Fruit fly (Drosophila melanogaster) whole organism, embryonic: Measurements from ENCODE around the gene CG2865.
A peak's percentile ranks its signal among the peaks of the same experiment; 100 is the strongest.

Experiments used
- Adf1 ChIP-seq: fragments of 200-800 bp; sonication (Bioruptor generic); IDR thresholded peaks from 2 replicates; pipeline ENCODE4 v1.3.6; 2022; ENCODE audit warnings: missing biosample characterization, missing genetic modification characterization
- CG12659 ChIP-seq: fragments of 200-800 bp; sonication (Bioruptor generic); optimal IDR thresholded peaks from 3 replicates; lab custom pipeline; 2017; ENCODE audit warnings: mild to moderate bottlenecking, missing biosample characterization, missing genetic modification reagents, missing genetic modification characterization
- CG13894 ChIP-seq: fragments of 200-800 bp; sonication (Bioruptor generic); optimal IDR thresholded peaks from 3 replicates; lab custom pipeline; 2018; ENCODE audit warnings: missing biosample characterization, mild to moderate bottlenecking, missing genetic modification characterization, moderate library complexity
- CG16815 ChIP-seq: fragments of 200-800 bp; sonication (Bioruptor generic); optimal IDR thresholded peaks from 3 replicates; lab custom pipeline; 2017; ENCODE audit warnings: missing biosample characterization, mild to moderate bottlenecking, missing genetic modification characterization
- CG17359 ChIP-seq: fragments of 200-800 bp; sonication (Bioruptor generic); optimal IDR thresholded peaks from 3 replicates; lab custom pipeline; 2018; ENCODE audit warnings: missing biosample characterization, mild to moderate bottlenecking, missing genetic modification characterization, moderate library complexity
- CG17829 ChIP-seq: fragments of 200-800 bp; optimal IDR thresholded peaks from 2 replicates; lab custom pipeline; 2019; ENCODE audit warnings: missing biosample characterization, mild to moderate bottlenecking, missing genetic modification characterization, moderate library complexity
- CG1832 ChIP-seq: fragments of 200-800 bp; sonication (Bioruptor generic); optimal IDR thresholded peaks from 2 replicates; lab custom pipeline; 2017; ENCODE audit warnings: missing biosample characterization, mild to moderate bottlenecking, missing genetic modification characterization, inconsistent platforms
- CG18476 ChIP-seq: fragments of 200-800 bp; sonication (Bioruptor generic); optimal IDR thresholded peaks from 2 replicates; lab custom pipeline; 2016; ENCODE audit warnings: missing biosample characterization, mild to moderate bottlenecking, missing genetic modification characterization
- CG2120 ChIP-seq: fragments of 200-800 bp; sonication (Bioruptor generic); optimal IDR thresholded peaks from 3 replicates; lab custom pipeline; 2016; ENCODE audit warnings: missing biosample characterization, missing genetic modification characterization
- CG34376 ChIP-seq: fragments of 200-800 bp; sonication (Bioruptor generic); optimal IDR thresholded peaks from 2 replicates; lab custom pipeline; 2018; ENCODE audit warnings: missing biosample characterization, mild to moderate bottlenecking, missing genetic modification characterization
- CG3847 ChIP-seq: fragments of 200-800 bp; sonication (Bioruptor generic); IDR thresholded peaks from 2 replicates; pipeline ENCODE4 v1.3.6; 2022; ENCODE audit warnings: missing biosample characterization, missing genetic modification characterization
- CG6654 ChIP-seq: fragments of 200-800 bp; sonication (Bioruptor generic); optimal IDR thresholded peaks from 2 replicates; lab custom pipeline; 2017; ENCODE audit warnings: missing biosample characterization, mild to moderate bottlenecking, missing genetic modification characterization
- CG6765 ChIP-seq: fragments of 200-800 bp; sonication (Bioruptor generic); optimal IDR thresholded peaks from 3 replicates; lab custom pipeline; 2017; ENCODE audit warnings: missing biosample characterization, mild to moderate bottlenecking, missing genetic modification characterization
- CG7786 ChIP-seq: fragments of 200-800 bp; sonication (Bioruptor generic); optimal IDR thresholded peaks from 2 replicates; lab custom pipeline; 2016; ENCODE audit warnings: missing biosample characterization, missing genetic modification characterization
- CG7928 ChIP-seq: fragments of 200-800 bp; sonication (Bioruptor generic); optimal IDR thresholded peaks from 2 replicates; lab custom pipeline; 2017; ENCODE audit warnings: missing biosample characterization, mild to moderate bottlenecking, missing genetic modification characterization
- CG7987 ChIP-seq: fragments of 200-800 bp; sonication (Bioruptor generic); optimal IDR thresholded peaks from 2 replicates; lab custom pipeline; 2018; ENCODE audit warnings: missing biosample characterization, mild to moderate bottlenecking, missing genetic modification characterization, moderate library complexity
- CG9609 ChIP-seq: fragments of 200-800 bp; sonication (Bioruptor generic); optimal IDR thresholded peaks from 3 replicates; lab custom pipeline; 2016; ENCODE audit warnings: missing biosample characterization, missing genetic modification characterization
- CTCF ChIP-seq: fragments of 200-800 bp; sonication (Bioruptor generic); optimal IDR thresholded peaks from 2 replicates; lab custom pipeline; 2017; ENCODE audit warnings: missing biosample characterization, mild to moderate bottlenecking, missing genetic modification characterization, moderate library complexity
- Dip3 ChIP-seq: fragments of 200-800 bp; sonication (Bioruptor generic); optimal IDR thresholded peaks from 3 replicates; lab custom pipeline; 2016; ENCODE audit warnings: missing biosample characterization, missing genetic modification characterization
- Doc3 ChIP-seq: fragments of 200-800 bp; sonication (Bioruptor generic); IDR thresholded peaks from 3 replicates; pipeline ENCODE4 v1.3.6; 2022; ENCODE audit warnings: missing biosample characterization, missing genetic modification characterization; ENCODE audit not compliant: partially characterized antibody
- E2f2 ChIP-seq: fragments of 200-800 bp; sonication (Bioruptor generic); IDR thresholded peaks from 2 replicates; pipeline ENCODE4 v1.3.6; 2022; ENCODE audit warnings: missing biosample characterization, missing genetic modification characterization
- HLHmδ ChIP-seq: fragments of 200-800 bp; sonication (Bioruptor generic); optimal IDR thresholded peaks from 2 replicates; lab custom pipeline; 2018; ENCODE audit warnings: missing biosample characterization, mild to moderate bottlenecking, missing genetic modification characterization, moderate library complexity
- HmgZ ChIP-seq: fragments of 200-800 bp; sonication (Bioruptor generic); optimal IDR thresholded peaks from 2 replicates; lab custom pipeline; 2018; ENCODE audit warnings: missing biosample characterization, mild to moderate bottlenecking, missing genetic modification characterization
- Hmr ChIP-seq: fragments of 200-800 bp; sonication (Bioruptor generic); optimal IDR thresholded peaks from 3 replicates; lab custom pipeline; 2017; ENCODE audit warnings: mild to moderate bottlenecking, missing biosample characterization, missing genetic modification reagents, missing genetic modification characterization
- Hmx ChIP-seq: fragments of 200-800 bp; sonication (Bioruptor generic); optimal IDR thresholded peaks from 2 replicates; lab custom pipeline; 2016; ENCODE audit warnings: missing biosample characterization, missing genetic modification characterization
- Mad ChIP-seq: fragments of 200-800 bp; sonication (Bioruptor generic); optimal IDR thresholded peaks from 2 replicates; lab custom pipeline; 2016; ENCODE audit warnings: missing biosample characterization, missing genetic modification characterization
- Nf-YC ChIP-seq: fragments of 200-800 bp; optimal IDR thresholded peaks from 3 replicates; lab custom pipeline; 2019; ENCODE audit warnings: missing biosample characterization, mild to moderate bottlenecking, missing genetic modification characterization, moderate library complexity
- Scr ChIP-seq: fragments of 200-800 bp; sonication (Bioruptor generic); IDR thresholded peaks from 2 replicates; pipeline ENCODE4 v1.3.6; 2022; ENCODE audit warnings: missing biosample characterization, missing genetic modification characterization; ENCODE audit not compliant: partially characterized antibody
- Sin3A ChIP-seq: fragments of >200 bp; optimal IDR thresholded peaks from 2 replicates; lab custom pipeline; 2018
- Usf ChIP-seq: fragments of 200-800 bp; sonication (Bioruptor generic); optimal IDR thresholded peaks from 2 replicates; lab custom pipeline; 2017; ENCODE audit warnings: missing genotype, missing biosample characterization, missing genetic modification characterization
- ara ChIP-seq: fragments of 200-800 bp; sonication (Bioruptor generic); IDR thresholded peaks from 2 replicates; pipeline ENCODE4 v1.3.6; 2022; ENCODE audit warnings: missing biosample characterization, missing genetic modification characterization
- ato ChIP-seq: fragments of 200-800 bp; sonication (Bioruptor generic); IDR thresholded peaks from 2 replicates; pipeline ENCODE4 v1.3.6; 2022; ENCODE audit warnings: missing biosample characterization, missing genetic modification characterization; ENCODE audit not compliant: partially characterized antibody
- croc ChIP-seq: fragments of 200-800 bp; sonication (Bioruptor generic); conservative IDR thresholded peaks from 3 replicates; pipeline ENCODE4 v1.3.6; 2022; ENCODE audit warnings: missing biosample characterization, missing genetic modification characterization
- crp ChIP-seq, 2 experiments: fragments of 200-800 bp; sonication (Bioruptor generic); optimal IDR thresholded peaks; 2 replicates in 1 of 2; 3 replicates in 1 of 2; lab custom pipeline; 2017; ENCODE audit warnings: missing biosample characterization in 2 of 2, missing genetic modification characterization in 2 of 2, mild to moderate bottlenecking in 1 of 2, moderate library complexity in 1 of 2
- disco-r ChIP-seq: fragments of 200-800 bp; sonication (Bioruptor generic); optimal IDR thresholded peaks from 2 replicates; lab custom pipeline; 2016; ENCODE audit warnings: missing biosample characterization, missing genetic modification characterization
- esg ChIP-seq: fragments of 200-800 bp; sonication (Bioruptor generic); conservative IDR thresholded peaks from 2 replicates; pipeline ENCODE4 v1.3.6; 2022; ENCODE audit warnings: missing biosample characterization, missing genetic modification characterization
- ewg ChIP-seq: fragments of 200-800 bp; sonication (Bioruptor generic); optimal IDR thresholded peaks from 3 replicates; lab custom pipeline; 2017; ENCODE audit warnings: mild to moderate bottlenecking, missing biosample characterization, missing genetic modification reagents, missing genetic modification characterization
- fd64A ChIP-seq: fragments of 200-800 bp; sonication (Bioruptor generic); optimal IDR thresholded peaks from 3 replicates; lab custom pipeline; 2018; ENCODE audit warnings: missing biosample characterization, mild to moderate bottlenecking, missing genetic modification characterization
- hb ChIP-seq: fragments of 200-800 bp; sonication (Bioruptor generic); IDR thresholded peaks from 3 replicates; pipeline ENCODE4 v1.3.6; 2022; ENCODE audit warnings: missing biosample characterization, missing genetic modification characterization; ENCODE audit not compliant: partially characterized antibody
- inv ChIP-seq: fragments of 200-800 bp; sonication (Bioruptor generic); IDR thresholded peaks from 2 replicates; pipeline ENCODE4 v1.3.6; 2022; ENCODE audit warnings: missing biosample characterization, missing genetic modification characterization; ENCODE audit not compliant: partially characterized antibody
- mld ChIP-seq: fragments of 200-800 bp; sonication (Bioruptor generic); IDR thresholded peaks from 3 replicates; pipeline ENCODE4 v1.3.6; 2022; ENCODE audit warnings: missing biosample characterization, missing genetic modification characterization; ENCODE audit not compliant: partially characterized antibody
- nerfin-2 ChIP-seq: fragments of 200-800 bp; sonication (Bioruptor generic); IDR thresholded peaks from 2 replicates; pipeline ENCODE4 v1.3.6; 2022; ENCODE audit warnings: missing biosample characterization, missing genetic modification characterization; ENCODE audit not compliant: partially characterized antibody
- nom ChIP-seq: fragments of 200-800 bp; sonication (Bioruptor generic); optimal IDR thresholded peaks from 2 replicates; lab custom pipeline; 2017; ENCODE audit warnings: missing biosample characterization, missing genetic modification characterization, mild to moderate bottlenecking, moderate library complexity, missing genetic modification reagents
- pzg ChIP-seq: fragments of 200-800 bp; sonication (Bioruptor generic); optimal IDR thresholded peaks from 3 replicates; lab custom pipeline; 2018; ENCODE audit warnings: missing biosample characterization, mild to moderate bottlenecking, missing genetic modification characterization, moderate library complexity
- scrt ChIP-seq: fragments of 200-800 bp; sonication (Bioruptor generic); optimal IDR thresholded peaks from 2 replicates; lab custom pipeline; 2018; ENCODE audit warnings: missing biosample characterization, mild to moderate bottlenecking, missing genetic modification characterization, moderate library complexity
- sens ChIP-seq: fragments of 200-800 bp; sonication (Bioruptor generic); peaks from one replicate; lab custom pipeline; 2016; ENCODE audit warnings: missing biosample characterization, missing genetic modification characterization
- seq ChIP-seq: fragments of 200-800 bp; sonication (Bioruptor generic); IDR thresholded peaks from 2 replicates; pipeline ENCODE4 v1.3.6; 2022; ENCODE audit warnings: missing biosample characterization, missing genetic modification characterization
- sisA ChIP-seq: fragments of 200-800 bp; sonication (Bioruptor generic); IDR thresholded peaks from 2 replicates; pipeline ENCODE4 v1.3.6; 2022; ENCODE audit warnings: missing biosample characterization, missing genetic modification characterization
- sqz ChIP-seq: fragments of 200-800 bp; sonication (Bioruptor generic); optimal IDR thresholded peaks from 3 replicates; lab custom pipeline; 2018; ENCODE audit warnings: missing biosample characterization, mild to moderate bottlenecking, missing genetic modification characterization
- toy ChIP-seq: fragments of 200-800 bp; sonication (Bioruptor generic); IDR thresholded peaks from 2 replicates; pipeline ENCODE4 v1.3.6; 2022; ENCODE audit warnings: missing biosample characterization, missing genetic modification characterization

Gene CG2865

DNA sequence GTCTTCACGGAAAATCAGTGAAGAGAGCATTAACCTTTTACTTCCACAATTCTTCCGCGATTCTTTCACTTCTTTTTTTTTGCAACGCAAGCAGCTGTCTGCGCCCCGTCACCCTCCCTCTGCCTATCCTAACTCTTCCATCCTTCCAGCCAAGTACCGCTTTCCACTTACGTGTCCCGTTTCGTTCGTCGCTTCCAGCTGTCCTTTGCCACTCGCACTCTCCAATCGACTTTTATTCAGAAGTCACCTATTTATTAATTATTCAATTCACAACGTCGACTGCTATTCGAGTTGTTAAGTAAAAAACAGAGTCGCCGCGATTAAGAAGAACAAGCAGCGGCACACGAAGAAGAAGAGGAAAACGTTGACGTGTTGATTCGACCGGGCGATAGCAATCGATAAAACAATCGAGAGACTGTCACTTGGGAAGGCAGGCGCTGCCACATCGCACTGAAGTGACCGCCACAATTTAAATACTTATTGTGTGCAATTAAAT, 18.5 kb downstream of the CG2865 start, which contains the start of gene Grp170 (continued):
- peak; percentile 45 for TF ChIP-seq sqz (GFP tag; lab: Kevin White, UChicago)
- no peak for TF ChIP-seq CG18476 (GFP tag; lab: Kevin White, UChicago)
- TF ChIP-seq nerfin-2 (GFP tag; lab: Robert Waterston, UW), result peak; percentile 67
- peak; percentile 69 for TF ChIP-seq CG3847
- TF ChIP-seq crp (GFP tag; optimal IDR thresholded peaks at IDR 0.05; lab: Kevin White, UChicago), result peak in 1 of 2 experiments; percentile 53
- TF ChIP-seq nom (GFP tag; lab: Kevin White, UChicago), result peak; percentile 51
- no peak for TF ChIP-seq Hmx (GFP tag; lab: Kevin White, UChicago)
- peak; percentile 63 for TF ChIP-seq Adf1 (GFP tag; lab: Robert Waterston, UW)
- no peak for TF ChIP-seq Mad (GFP tag; lab: Kevin White, UChicago)
- peak; percentile 77; the same call in 2 of the 3 replicates for TF ChIP-seq mld
- TF ChIP-seq E2f2 (GFP tag; lab: Robert Waterston, UW), result peak; percentile 98
- TF ChIP-seq Doc3 (GFP tag; lab: Robert Waterston, UW), result peak; percentile 69
- TF ChIP-seq CG34376 (GFP tag; lab: Kevin White, UChicago), result peak; percentile 38
- no peak for TF ChIP-seq CG7786 (GFP tag; lab: Kevin White, UChicago)
- TF ChIP-seq inv (GFP tag; lab: Robert Waterston, UW), result peak; percentile 85
- no peak for TF ChIP-seq ara (GFP tag; lab: Robert Waterston, UW)
- no peak for TF ChIP-seq disco-r (GFP tag; lab: Kevin White, UChicago)
- no peak for TF ChIP-seq CG2120 (GFP tag; lab: Kevin White, UChicago)
- TF ChIP-seq CG17829 (tag; lab: Kevin White, UChicago), result peak; percentile 22
- peak; percentile 88 for TF ChIP-seq hb
- no peak for TF ChIP-seq CG6765 (GFP tag; lab: Kevin White, UChicago)
- peak; percentile 17 for TF ChIP-seq Nf-YC (tag; lab: Kevin White, UChicago)
- peak; percentile 91 for TF ChIP-seq pzg (GFP tag; lab: Kevin White, UChicago)
- peak; percentile 35 for TF ChIP-seq CG13894 (tag; lab: Kevin White, UChicago)
- no peak for TF ChIP-seq CG9609 (GFP tag; lab: Kevin White, UChicago)
- peak; percentile 93 for TF ChIP-seq scrt (GFP tag; lab: Kevin White, UChicago)
- TF ChIP-seq toy, result no peak
- TF ChIP-seq Hmr (GFP tag; lab: Kevin White, UChicago), result peak; percentile 31
- no peak for TF ChIP-seq fd64A
- TF ChIP-seq ewg (GFP tag; lab: Kevin White, UChicago), result no peak
- peak; percentile 19 for TF ChIP-seq CTCF (GFP tag; lab: Kevin White, UChicago)
- peak; percentile 72 for TF ChIP-seq Sin3A (lab: Kevin White, UChicago)
- TF ChIP-seq CG16815 (GFP tag; lab: Kevin White, UChicago), result no peak
- TF ChIP-seq CG7928 (GFP tag; lab: Kevin White, UChicago), result no peak
- no peak for TF ChIP-seq CG17359 (tag; lab: Kevin White, UChicago)
- TF ChIP-seq CG1832 (GFP tag; lab: Kevin White, UChicago), result no peak
- no peak for TF ChIP-seq esg (GFP tag; lab: Robert Waterston, UW)
- peak; percentile 44 for TF ChIP-seq CG12659 (GFP tag; lab: Kevin White, UChicago)
- TF ChIP-seq HmgZ, result peak; percentile 25
- TF ChIP-seq croc (GFP tag; lab: Robert Waterston, UW), result no peak
- peak; percentile 86 for TF ChIP-seq Scr (GFP tag; lab: Robert Waterston, UW)
- no peak for TF ChIP-seq sisA
- TF ChIP-seq Dip3 (GFP tag; lab: Kevin White, UChicago), result peak; percentile 6
- peak; percentile 81 for TF ChIP-seq sens (GFP tag; lab: Kevin White, UChicago)
- no peak for TF ChIP-seq CG6654 (GFP tag; lab: Kevin White, UChicago)
- TF ChIP-seq seq (GFP tag; lab: Robert Waterston, UW), result no peak
- peak; percentile 19 for TF ChIP-seq CG7987 (GFP tag; lab: Kevin White, UChicago)
- no peak for TF ChIP-seq HLHmδ (GFP tag; lab: Kevin White, UChicago)
- TF ChIP-seq Usf (GFP tag; lab: Kevin White, UChicago), result no peak
- peak; percentile 74; the same call in 1 of the 2 replicates for TF ChIP-seq ato
